Worm (Caenorhabditis elegans) whole organism, L1 larva: ENCODE measurements around the gene C49G7.12.

ENCODE experiments used
- F16B12.6 ChIP-seq: fragments of 150-350 bp; optimal IDR thresholded peaks from 2 replicates; lab custom pipeline; 2014; ENCODE audit warnings: missing biosample characterization, missing genetic modification characterization
- alr-1 ChIP-seq: fragments of 200-800 bp; sonication (Bioruptor generic); optimal IDR thresholded peaks from 2 replicates; lab custom pipeline; 2018; ENCODE audit warnings: borderline replicate concordance, mild to moderate bottlenecking, missing genetic modification characterization, missing compliant biosample characterization
- blmp-1 ChIP-seq: fragments of 150-350 bp; optimal IDR thresholded peaks from 2 replicates; lab custom pipeline; 2014; ENCODE audit warnings: missing biosample characterization, missing genetic modification characterization
- dpl-1 ChIP-seq, 3 experiments: fragments of 150-350 bp in 2 of 3; sonication (generic microtip) in 1 of 3; optimal IDR thresholded peaks; 2 replicates each; lab custom pipeline; 2014 to 2017; ENCODE audit warnings: missing biosample characterization in 3 of 3, missing genetic modification characterization in 3 of 3, missing genetic modification reagents in 3 of 3
- egl-27 ChIP-seq, 2 experiments: fragments of 150-350 bp in 1 of 2; sonication (generic microtip); optimal IDR thresholded peaks; 3 replicates each; lab custom pipeline; 2017 to 2018; ENCODE audit warnings: missing biosample characterization in 2 of 2, missing genetic modification characterization in 2 of 2, missing genetic modification reagents in 2 of 2
- elt-3 ChIP-seq, 6 experiments: fragments of 150-350 bp in 1 of 6; sonication (generic microtip); optimal IDR thresholded peaks; 2 replicates each; lab custom pipeline; 2017 to 2018; ENCODE audit warnings: missing biosample characterization in 6 of 6, missing genetic modification characterization in 6 of 6, inconsistent platforms in 1 of 6
- fkh-8 ChIP-seq: sonication (generic microtip); optimal IDR thresholded peaks from 2 replicates; lab custom pipeline; 2016; ENCODE audit warnings: mild to moderate bottlenecking, missing genetic modification characterization, missing compliant biosample characterization
- fos-1 ChIP-seq: fragments of 150-350 bp; optimal IDR thresholded peaks from 2 replicates; lab custom pipeline; 2014; ENCODE audit warnings: missing biosample characterization, missing genetic modification characterization
- lsy-2 ChIP-seq, 2 experiments: fragments of 150-350 bp; optimal IDR thresholded peaks; 2 replicates each; lab custom pipeline; 2014; ENCODE audit warnings: missing biosample characterization in 2 of 2, missing genetic modification characterization in 2 of 2
- nhr-76 ChIP-seq: sonication (generic microtip); optimal IDR thresholded peaks from 2 replicates; lab custom pipeline; 2017; ENCODE audit warnings: missing biosample characterization, missing genetic modification characterization
- rnt-1 ChIP-seq: sonication (generic microtip); optimal IDR thresholded peaks from 2 replicates; lab custom pipeline; 2016; ENCODE audit warnings: mild to moderate bottlenecking, missing genetic modification characterization, moderate library complexity, missing compliant biosample characterization
- sup-37 ChIP-seq: fragments of 200-800 bp; sonication (Bioruptor generic); optimal IDR thresholded peaks from 2 replicates; lab custom pipeline; 2018; ENCODE audit warnings: mild to moderate bottlenecking, missing genetic modification characterization, missing compliant biosample characterization
- unc-98 ChIP-seq: fragments of 200-800 bp; sonication (Bioruptor generic); IDR thresholded peaks from 2 replicates; pipeline ENCODE4 v1.3.6; 2022; ENCODE audit warnings: missing genetic modification characterization, missing compliant biosample characterization
- vab-15 ChIP-seq: sonication (generic microtip); optimal IDR thresholded peaks from 2 replicates; lab custom pipeline; 2017; ENCODE audit warnings: missing genotype, mild to moderate bottlenecking, missing genetic modification characterization, missing compliant biosample characterization

C49G7.12 gene

DNA sequence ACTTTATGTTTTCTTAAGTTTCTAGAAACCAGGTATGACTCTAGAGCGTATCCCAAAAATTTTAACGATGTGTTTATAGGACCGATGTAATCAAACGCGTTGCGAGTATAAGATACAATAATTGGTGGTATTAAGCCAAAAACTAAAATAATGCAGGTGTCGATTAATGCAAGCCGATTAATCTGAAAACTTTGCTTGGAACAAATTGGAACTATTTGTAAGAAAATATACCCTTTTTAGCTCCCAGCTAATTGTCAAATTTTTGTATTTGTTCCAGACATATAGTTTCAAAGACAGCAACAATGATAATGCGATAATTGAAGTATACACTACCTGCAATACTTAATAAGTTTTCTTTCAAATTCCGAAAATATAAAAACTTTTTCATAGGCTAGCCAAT lies 43.1 kb downstream of the C49G7.12 start, which contains the start of gene srh-211:
srh-211 (minus strand) TSS at position 101 of the 400 bp plus-strand sequence.
- no peak for TF ChIP-seq F16B12.6
- TF ChIP-seq fkh-8 (tag; lab: Kevin White, UChicago): no peak
- TF ChIP-seq lsy-2 (tag; optimal IDR thresholded peaks at IDR 0.05; lab: Kevin White, UChicago): no peak
- TF ChIP-seq fos-1 (tag; lab: Kevin White, UChicago): no peak
- TF ChIP-seq nhr-76 (tag; lab: Kevin White, UChicago): no peak
- TF ChIP-seq blmp-1 (tag; lab: Kevin White, UChicago): no peak

DNA sequence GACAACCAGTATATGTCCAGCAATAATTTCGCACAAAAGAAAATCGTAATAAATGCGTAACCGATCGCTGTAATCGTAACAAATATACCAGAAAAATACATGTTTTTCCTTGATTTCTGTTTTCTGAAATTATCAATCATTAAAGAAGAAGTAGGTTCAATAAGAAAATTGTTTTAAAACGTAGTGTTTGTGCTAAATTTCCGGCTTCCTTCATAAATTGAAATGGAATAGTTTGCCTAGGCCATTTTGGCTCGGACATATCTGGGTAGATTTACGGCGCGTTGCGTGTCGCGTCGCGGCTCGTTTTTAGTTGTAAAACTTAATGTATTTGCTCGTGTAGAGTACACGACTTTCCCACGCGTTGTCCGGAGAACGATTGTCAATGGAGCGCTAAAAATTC lies 44.7 kb downstream of the C49G7.12 start, which contains the start of gene F38H12.5:
F38H12.5 (minus strand) TSS at position 101 of the 400 bp plus-strand sequence.
- no peak for TF ChIP-seq rnt-1 (tag; lab: Kevin White, UChicago)
- no peak for TF ChIP-seq dpl-1 (GFP tag; optimal IDR thresholded peaks at IDR 0.05; lab: Kevin White, UChicago)
- TF ChIP-seq vab-15 (tag; lab: Kevin White, UChicago): no peak
- no peak for TF ChIP-seq elt-3 (tag; optimal IDR thresholded peaks at IDR 0.05; lab: Kevin White, UChicago)
- no peak for TF ChIP-seq sup-37 (GFP tag; lab: Kevin White, UChicago)
- no peak for TF ChIP-seq egl-27 (tag; optimal IDR thresholded peaks at IDR 0.05; lab: Kevin White, UChicago)
- TF ChIP-seq alr-1 (tag; lab: Kevin White, UChicago): no peak
- no peak for TF ChIP-seq unc-98 (GFP tag; lab: Robert Waterston, UW)
